Worm (Caenorhabditis elegans): ENCODE data around the gene taf-11.3.

- TF ChIP-seq ceh-45 (GFP tag; IDR thresholded peaks at IDR 0.05) (no peak), nfya-1 (tag; optimal IDR thresholded peaks at IDR 0.05) (no peak), K02D7.2 (tag; optimal IDR thresholded peaks at IDR 0.05) (no peak)
These were observed 16.2 kb upstream of the taf-11.3 start for ce11 chrIII:10521219-10521618.

All from whole organism, late embryonic.